Fruit fly (Drosophila melanogaster): ENCODE results near the gene CG4884.

CG4884 gene

DNA sequence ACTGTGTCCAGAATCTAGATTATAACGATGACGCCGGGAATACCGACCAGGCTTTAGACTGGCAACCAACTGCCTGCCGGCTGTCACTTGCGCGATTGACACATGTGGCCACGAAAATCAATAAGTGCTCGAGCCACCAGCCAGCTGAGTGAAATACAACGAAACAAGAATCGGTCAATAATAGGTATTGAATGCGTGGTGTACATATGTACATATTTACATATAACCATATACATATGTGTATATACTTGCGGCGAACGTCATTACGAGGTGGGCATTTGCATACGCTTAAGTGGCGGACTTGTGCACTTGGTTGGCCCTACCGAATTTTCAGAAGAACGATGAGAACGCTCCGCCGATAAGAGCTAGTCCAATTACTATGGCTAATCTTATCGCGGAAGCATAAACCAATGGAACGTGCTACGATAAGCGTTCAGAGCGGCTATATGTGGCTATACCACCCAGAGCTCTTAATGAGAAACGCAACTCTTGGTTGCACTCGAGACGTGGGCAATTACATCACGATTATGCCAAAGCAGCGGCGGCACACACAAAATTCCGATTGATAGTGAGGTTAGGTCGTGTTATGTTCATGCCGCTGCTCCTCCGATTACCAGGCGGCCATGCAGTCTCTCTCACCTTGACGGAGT lies 12.4 kb downstream of the CG4884 start (continued):
- TF ChIP-seq trh (GFP tag; optimal IDR thresholded peaks at IDR 0.05) (no peak), tgo (GFP tag; IDR thresholded peaks at IDR 0.05) (no peak), jing (GFP tag; optimal IDR thresholded peaks at IDR 0.05) (no peak), CkIIα-i1 (GFP tag; IDR thresholded peaks at IDR 0.05) (no peak), CG4820 (GFP tag; optimal IDR thresholded peaks at IDR 0.05) (no peak), Pdp1 (GFP tag; optimal IDR thresholded peaks at IDR 0.05) (peak in 1 of 2 experiments; percentile 98), esg (GFP tag; conservative IDR thresholded peaks at IDR 0.05) (no peak), sqz (GFP tag; optimal IDR thresholded peaks at IDR 0.05) (no peak), lola (GFP tag; optimal IDR thresholded peaks at IDR 0.05) (peak in 1 of 3 experiments; percentile 10), CG4282 (GFP tag; optimal IDR thresholded peaks at IDR 0.05) (no peak), Dip3 (GFP tag; optimal IDR thresholded peaks at IDR 0.05) (no peak), wor (GFP tag; IDR thresholded peaks at IDR 0.05) (no peak), zf30C (GFP tag; optimal IDR thresholded peaks at IDR 0.05) (no peak), ara (GFP tag; IDR thresholded peaks at IDR 0.05) (0 out of 2 replicates have a peak, but pooled peaks have one; percentile 38), CG15514 (GFP tag; optimal IDR thresholded peaks at IDR 0.05) (no peak), CG6654 (GFP tag; optimal IDR thresholded peaks at IDR 0.05) (no peak), CG30403 (GFP tag; optimal IDR thresholded peaks at IDR 0.05) (no peak), Antp (GFP tag; optimal IDR thresholded peaks at IDR 0.05) (no peak), HmgD (GFP tag; optimal IDR thresholded peaks at IDR 0.05) (no peak), ind (GFP tag; optimal IDR thresholded peaks at IDR 0.05) (no peak), MBD-R2 (GFP tag; IDR thresholded peaks at IDR 0.05) (no peak), CG4404 (GFP tag; IDR thresholded peaks at IDR 0.05) (no peak), CG18764 (GFP tag; optimal IDR thresholded peaks at IDR 0.05) (no peak), HHEX (GFP tag; optimal IDR thresholded peaks at IDR 0.05) (peak; percentile 38), Hr39 (optimal IDR thresholded peaks at IDR 0.05) (no peak), BtbVII (GFP tag; optimal IDR thresholded peaks at IDR 0.05) (no peak), CG11085 (GFP tag; IDR thresholded peaks at IDR 0.05) (no peak), CG12071 (GFP tag; optimal IDR thresholded peaks at IDR 0.05) (no peak), slou (GFP tag; optimal IDR thresholded peaks at IDR 0.05) (no peak), CG12769 (tag; optimal IDR thresholded peaks at IDR 0.05) (no peak), CG11247 (GFP tag; IDR thresholded peaks at IDR 0.05) (no peak), Dbx (GFP tag; IDR thresholded peaks at IDR 0.05) (no peak), lmd (GFP tag; IDR thresholded peaks at IDR 0.05) (no peak), Adf1 (GFP tag; IDR thresholded peaks at IDR 0.05) (no peak), CG30431 (GFP tag; optimal IDR thresholded peaks at IDR 0.05) (no peak), MTF-1 (GFP tag; optimal IDR thresholded peaks at IDR 0.05; ENCODE audit: borderline replicate concordance) (no peak), CG17385 (GFP tag; optimal IDR thresholded peaks at IDR 0.05) (no peak), CG6813 (GFP tag; optimal IDR thresholded peaks at IDR 0.05) (peak; percentile 43), CG2120 (GFP tag; optimal IDR thresholded peaks at IDR 0.05) (no peak), CG4854 (GFP tag; optimal IDR thresholded peaks at IDR 0.05) (no peak), CG3163 (GFP tag; optimal IDR thresholded peaks at IDR 0.05) (no peak), fu2 (GFP tag; optimal IDR thresholded peaks at IDR 0.05) (no peak), Six4 (GFP tag; optimal IDR thresholded peaks at IDR 0.05) (no peak), CG2202 (tag; optimal IDR thresholded peaks at IDR 0.05) (peak; percentile 32), Sry-δ (GFP tag; optimal IDR thresholded peaks at IDR 0.05) (no peak), caup (GFP tag; optimal IDR thresholded peaks at IDR 0.05; ENCODE audit: severe bottlenecking) (peak; percentile 7), CG4328 (GFP tag; optimal IDR thresholded peaks at IDR 0.05) (peak; percentile 45), CG1602 (GFP tag; optimal IDR thresholded peaks at IDR 0.05) (no peak), emc (GFP tag; optimal IDR thresholded peaks at IDR 0.05) (no peak), otp (GFP tag; IDR thresholded peaks at IDR 0.05) (no peak), da (GFP tag; optimal IDR thresholded peaks at IDR 0.05) (no peak), H15 (GFP tag; IDR thresholded peaks at IDR 0.05) (no peak)
